Worm (Caenorhabditis elegans) whole organism, L4 larva: ENCODE measurements around the gene puf-8.

ENCODE experiments used
- D1046.2 ChIP-seq: fragments of 200-800 bp; sonication (Bioruptor generic); IDR thresholded peaks from 2 replicates; pipeline ENCODE4 v1.3.6; 2022; ENCODE audit warnings: missing genetic modification characterization, missing compliant biosample characterization
- F10B5.3 ChIP-seq: sonication (generic microtip); optimal IDR thresholded peaks from 2 replicates; lab custom pipeline; 2016; ENCODE audit warnings: mild to moderate bottlenecking, missing genetic modification characterization, missing compliant biosample characterization
- F26F4.8 ChIP-seq: fragments of 200-800 bp; sonication (Bioruptor generic); conservative IDR thresholded peaks from 2 replicates; pipeline ENCODE4 v1.3.6; 2022; ENCODE audit warnings: missing genetic modification characterization, missing compliant biosample characterization
- F37D6.2 ChIP-seq: sonication (generic microtip); optimal IDR thresholded peaks from 2 replicates; lab custom pipeline; 2016; ENCODE audit warnings: mild to moderate bottlenecking, missing genetic modification characterization, missing compliant biosample characterization
- F44E2.7 ChIP-seq: fragments of 200-800 bp; sonication (Bioruptor generic); IDR thresholded peaks from 2 replicates; pipeline ENCODE4 v2.1.2; 2022; ENCODE audit warnings: missing genetic modification characterization, missing compliant biosample characterization
- F49E8.2 ChIP-seq: sonication (generic microtip); optimal IDR thresholded peaks from 2 replicates; lab custom pipeline; 2016; ENCODE audit warnings: missing compliant biosample characterization, mild to moderate bottlenecking, missing genetic modification characterization, borderline replicate concordance
- R02D3.7 ChIP-seq: fragments of 150-350 bp; sonication (generic microtip); optimal IDR thresholded peaks from 3 replicates; lab custom pipeline; 2014; ENCODE audit warnings: missing biosample characterization, missing genetic modification characterization
- T20F7.1 ChIP-seq: fragments of 200-800 bp; sonication (Bioruptor generic); optimal IDR thresholded peaks from 2 replicates; lab custom pipeline; 2018; ENCODE audit warnings: mild to moderate bottlenecking, missing genetic modification characterization, missing compliant biosample characterization
- Y48G9A.11 ChIP-seq: fragments of 200-800 bp; sonication (Bioruptor generic); IDR thresholded peaks from 2 replicates; pipeline ENCODE4 v1.3.6; 2022; ENCODE audit warnings: missing genetic modification reagents, missing genetic modification characterization, missing compliant biosample characterization
- Y5F2A.4 ChIP-seq: fragments of 200-800 bp; sonication (Bioruptor generic); optimal IDR thresholded peaks from 2 replicates; lab custom pipeline; 2018; ENCODE audit warnings: mild to moderate bottlenecking, missing genetic modification characterization, missing compliant biosample characterization
- Y75B8A.6 ChIP-seq: fragments of 200-800 bp; sonication (Bioruptor generic); IDR thresholded peaks from 2 replicates; pipeline ENCODE4 v1.3.6; 2022; ENCODE audit warnings: missing genetic modification reagents, missing genetic modification characterization, missing compliant biosample characterization
- ZK337.2 ChIP-seq: fragments of 200-800 bp; sonication (Bioruptor generic); IDR thresholded peaks from 2 replicates; pipeline ENCODE4 v1.3.6; 2022; ENCODE audit warnings: missing genetic modification reagents, missing genetic modification characterization, missing compliant biosample characterization
- ZK546.5 ChIP-seq, 2 experiments: sonication (generic microtip); optimal IDR thresholded peaks; 2 replicates each; lab custom pipeline; 2017; ENCODE audit warnings: missing biosample characterization in 2 of 2, missing genetic modification characterization in 2 of 2
- aha-1 ChIP-seq: fragments of 150-350 bp; peaks from one replicate; lab custom pipeline; 2014; ENCODE audit warnings: missing biosample characterization, missing genetic modification characterization
- ama-1 ChIP-seq: fragments of 150-350 bp; optimal IDR thresholded peaks from 2 replicates; lab custom pipeline; 2014; ENCODE audit warnings: inconsistent platforms, mixed read lengths
- arid-1 ChIP-seq: fragments of 200-800 bp; sonication (Bioruptor generic); conservative IDR thresholded peaks from 2 replicates; pipeline ENCODE4 v1.3.6; 2022; ENCODE audit warnings: missing genetic modification reagents, missing genetic modification characterization, missing compliant biosample characterization
- ceh-32 ChIP-seq: sonication (generic microtip); optimal IDR thresholded peaks from 2 replicates; lab custom pipeline; 2016; ENCODE audit warnings: mild to moderate bottlenecking, missing genetic modification characterization, missing compliant biosample characterization; ENCODE audit not compliant: poor library complexity
- ceh-44 ChIP-seq: fragments of 200-800 bp; sonication (Bioruptor generic); IDR thresholded peaks from 2 replicates; pipeline ENCODE4 v1.3.6; 2022; ENCODE audit warnings: missing genetic modification reagents, missing genetic modification characterization, missing compliant biosample characterization
- ceh-62 ChIP-seq: sonication (generic microtip); optimal IDR thresholded peaks from 2 replicates; lab custom pipeline; 2017; ENCODE audit warnings: missing biosample characterization, missing genetic modification characterization
- ceh-82 ChIP-seq: sonication (generic microtip); optimal IDR thresholded peaks from 2 replicates; lab custom pipeline; 2017; ENCODE audit warnings: missing biosample characterization, missing genetic modification characterization
- cey-2 ChIP-seq: sonication (generic microtip); optimal IDR thresholded peaks from 3 replicates; lab custom pipeline; 2017; ENCODE audit warnings: missing genetic modification characterization, mild to moderate bottlenecking, missing compliant biosample characterization, antibody characterized with exemption, borderline replicate concordance; ENCODE audit not compliant: insufficient read depth
- daf-19 ChIP-seq: fragments of 200-800 bp; sonication (Bioruptor generic); conservative IDR thresholded peaks from 2 replicates; pipeline ENCODE4 v1.3.6; 2022; ENCODE audit warnings: missing genetic modification characterization, missing compliant biosample characterization
- daf-8 ChIP-seq: fragments of 200-800 bp; sonication (Bioruptor generic); IDR thresholded peaks from 2 replicates; pipeline ENCODE4 v1.3.6; 2022; ENCODE audit warnings: missing genetic modification characterization, missing compliant biosample characterization
- dmd-6 ChIP-seq: fragments of 200-800 bp; sonication (Bioruptor generic); IDR thresholded peaks from 2 replicates; pipeline ENCODE4 v1.3.6; 2022; ENCODE audit warnings: missing genetic modification reagents, missing genetic modification characterization, missing compliant biosample characterization
- egl-27 ChIP-seq: sonication (generic microtip); optimal IDR thresholded peaks from 3 replicates; lab custom pipeline; 2017; ENCODE audit warnings: missing biosample characterization, missing genetic modification reagents, missing genetic modification characterization
- fkh-10 ChIP-seq: fragments of 150-350 bp; optimal IDR thresholded peaks from 2 replicates; lab custom pipeline; 2014; ENCODE audit warnings: missing biosample characterization, missing genetic modification reagents, missing genetic modification characterization
- hif-1 ChIP-seq, 2 experiments: sonication (generic microtip); optimal IDR thresholded peaks; 2 replicates each; lab custom pipeline; 2016 to 2017; ENCODE audit warnings: missing compliant biosample characterization in 2 of 2, missing genetic modification characterization in 2 of 2, missing genetic modification reagents in 2 of 2, missing genotype in 2 of 2, mild to moderate bottlenecking in 1 of 2
- hmg-1.1 ChIP-seq: fragments of 200-800 bp; sonication (Bioruptor generic); IDR thresholded peaks from 2 replicates; pipeline ENCODE4 v1.3.6; 2022; ENCODE audit warnings: missing genetic modification reagents, missing genetic modification characterization, missing compliant biosample characterization
- jun-1 ChIP-seq: fragments of 150-350 bp; optimal IDR thresholded peaks from 2 replicates; lab custom pipeline; 2014; ENCODE audit warnings: missing biosample characterization, missing genetic modification reagents, missing genetic modification characterization
- lin-1 ChIP-seq: fragments of 200-800 bp; sonication (Bioruptor generic); IDR thresholded peaks from 2 replicates; pipeline ENCODE4 v1.3.6; 2022; ENCODE audit warnings: missing genetic modification reagents, missing genetic modification characterization, missing compliant biosample characterization
- lin-13 ChIP-seq: fragments of 150-350 bp; optimal IDR thresholded peaks from 2 replicates; lab custom pipeline; 2014; ENCODE audit warnings: missing biosample characterization, missing genetic modification reagents, missing genetic modification characterization
- lin-15B ChIP-seq: fragments of 150-350 bp; sonication (generic microtip); optimal IDR thresholded peaks from 3 replicates; lab custom pipeline; 2014; ENCODE audit warnings: missing biosample characterization, missing genetic modification characterization
- lir-3 ChIP-seq: sonication (generic microtip); optimal IDR thresholded peaks from 2 replicates; lab custom pipeline; 2016; ENCODE audit warnings: mild to moderate bottlenecking, missing genetic modification characterization, missing compliant biosample characterization
- madf-9 ChIP-seq: fragments of 200-800 bp; sonication (Bioruptor generic); conservative IDR thresholded peaks from 2 replicates; pipeline ENCODE4 v1.3.6; 2022; ENCODE audit warnings: missing genetic modification reagents, missing genetic modification characterization, missing compliant biosample characterization
- mep-1 ChIP-seq: fragments of 150-350 bp; sonication (generic microtip); optimal IDR thresholded peaks from 3 replicates; lab custom pipeline; 2014; ENCODE audit warnings: missing biosample characterization, missing genetic modification characterization
- mes-2 ChIP-seq: sonication (generic microtip); optimal IDR thresholded peaks from 2 replicates; lab custom pipeline; 2016; ENCODE audit warnings: missing genotype, mild to moderate bottlenecking, missing genetic modification characterization, missing compliant biosample characterization; ENCODE audit not compliant: poor library complexity, severe bottlenecking
- nhr-11 ChIP-seq: fragments of 150-350 bp; optimal IDR thresholded peaks from 2 replicates; lab custom pipeline; 2014; ENCODE audit warnings: missing biosample characterization, missing genetic modification characterization
- nhr-111 ChIP-seq: fragments of 200-800 bp; sonication (Bioruptor generic); optimal IDR thresholded peaks from 2 replicates; lab custom pipeline; 2018; ENCODE audit warnings: mild to moderate bottlenecking, missing genetic modification characterization, missing compliant biosample characterization
- nhr-28 ChIP-seq: fragments of 150-350 bp; optimal IDR thresholded peaks from 2 replicates; lab custom pipeline; 2014; ENCODE audit warnings: missing biosample characterization, missing genetic modification characterization
- nhr-41 ChIP-seq: fragments of 200-800 bp; sonication (Bioruptor generic); IDR thresholded peaks from 2 replicates; pipeline ENCODE4 v1.3.6; 2022; ENCODE audit warnings: missing genetic modification reagents, missing genetic modification characterization, missing compliant biosample characterization
- nhr-48 ChIP-seq: sonication (generic microtip); optimal IDR thresholded peaks from 2 replicates; lab custom pipeline; 2016; ENCODE audit warnings: mild to moderate bottlenecking, missing genetic modification characterization, missing compliant biosample characterization
- nhr-77 ChIP-seq: fragments of 150-350 bp; optimal IDR thresholded peaks from 2 replicates; lab custom pipeline; 2014; ENCODE audit warnings: missing biosample characterization, missing genetic modification characterization
- pha-4 ChIP-seq, 2 experiments: fragments of 150-350 bp in 1 of 2; fragments of 200-800 bp in 1 of 2; sonication (Bioruptor generic) in 1 of 2; IDR thresholded peaks in 1 of 2; optimal IDR thresholded peaks in 1 of 2; 2 replicates each; pipeline versions ENCODE4 v1.3.6 to Lab custom; 2014 to 2022; ENCODE audit warnings: missing genetic modification characterization in 2 of 2, missing genetic modification reagents in 2 of 2, missing biosample characterization in 1 of 2, missing compliant biosample characterization in 1 of 2
- php-3 ChIP-seq: fragments of 200-800 bp; sonication (Bioruptor generic); IDR thresholded peaks from 2 replicates; pipeline ENCODE4 v1.3.6; 2022; ENCODE audit warnings: missing genetic modification reagents, missing genetic modification characterization, missing compliant biosample characterization
- set-16 ChIP-seq: fragments of 200-800 bp; sonication (Bioruptor generic); IDR thresholded peaks from 2 replicates; pipeline ENCODE4 v1.3.6; 2022; ENCODE audit warnings: missing genetic modification reagents, missing genetic modification characterization, missing compliant biosample characterization
- spr-3 ChIP-seq: fragments of 200-800 bp; sonication (Bioruptor generic); optimal IDR thresholded peaks from 2 replicates; lab custom pipeline; 2018; ENCODE audit warnings: mild to moderate bottlenecking, missing genetic modification characterization, missing compliant biosample characterization
- unc-39 ChIP-seq: sonication (generic microtip); optimal IDR thresholded peaks from 2 replicates; lab custom pipeline; 2017; ENCODE audit warnings: missing biosample characterization, missing genetic modification characterization
- unc-62 ChIP-seq, 3 experiments: fragments of 150-350 bp in 1 of 3; sonication (generic microtip); optimal IDR thresholded peaks in 2 of 3; peaks in 1 of 3; 1 replicate in 1 of 3; 2 replicates in 2 of 3; lab custom pipeline; 2014 to 2017; ENCODE audit warnings: missing biosample characterization in 3 of 3, missing genetic modification characterization in 3 of 3, missing genetic modification reagents in 3 of 3, missing genotype in 1 of 3
- vab-7 ChIP-seq: fragments of 200-800 bp; sonication (Bioruptor generic); IDR thresholded peaks from 2 replicates; pipeline ENCODE4 v1.3.6; 2022; ENCODE audit warnings: missing genetic modification reagents, missing genetic modification characterization, missing compliant biosample characterization
- zag-1 ChIP-seq: fragments of 150-350 bp; optimal IDR thresholded peaks from 2 replicates; lab custom pipeline; 2014; ENCODE audit warnings: missing biosample characterization, missing genetic modification characterization
- zip-2 ChIP-seq: fragments of 150-350 bp; optimal IDR thresholded peaks from 2 replicates; lab custom pipeline; 2014; ENCODE audit warnings: missing biosample characterization, missing genetic modification characterization

Gene puf-8

DNA sequence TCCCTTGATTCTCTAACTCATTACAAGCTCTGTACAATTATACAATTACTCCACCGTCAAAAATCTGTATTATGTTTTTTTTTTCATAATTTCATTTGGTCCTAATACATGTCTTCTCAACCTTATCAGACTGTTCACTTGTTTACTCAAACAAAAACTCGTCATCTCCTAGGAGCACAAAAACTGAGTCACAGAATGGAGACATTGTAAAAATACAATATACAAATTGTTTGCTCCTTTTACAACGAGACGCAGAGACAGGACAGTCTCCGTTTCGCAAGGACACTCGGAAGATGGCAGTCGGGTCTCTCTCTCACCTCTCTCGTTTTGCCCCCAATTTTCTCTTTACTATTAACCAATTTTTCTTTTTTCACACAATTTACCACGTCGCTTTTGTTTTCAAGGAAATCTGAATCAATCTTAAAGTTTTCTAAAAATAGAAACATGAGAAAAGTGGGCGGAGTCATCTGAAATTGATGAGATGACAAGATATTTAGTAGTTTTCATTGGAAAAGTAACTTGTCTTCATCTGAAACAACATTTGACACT lies 42.4 kb downstream of the puf-8 start, which contains the start of gene F32A5.8 (continued):
- no peak for TF ChIP-seq daf-19 (GFP tag; lab: Robert Waterston, UW)
- TF ChIP-seq Y75B8A.6: no peak
- TF ChIP-seq jun-1 (tag; lab: Kevin White, UChicago): no peak
- TF ChIP-seq fkh-10: no peak
- peak; percentile 49 for TF ChIP-seq mep-1
- TF ChIP-seq ceh-62: no peak
- no peak for TF ChIP-seq vab-7 (GFP tag; lab: Robert Waterston, UW)
- TF ChIP-seq mes-2 (tag; lab: Kevin White, UChicago): peak; percentile 56
- TF ChIP-seq spr-3 (GFP tag; lab: Kevin White, UChicago): no peak
- TF ChIP-seq ZK337.2 (GFP tag; lab: Robert Waterston, UW): no peak
- no peak for TF ChIP-seq F49E8.2
- no peak for TF ChIP-seq nhr-11
- TF ChIP-seq zag-1 (tag; lab: Kevin White, UChicago): no peak
- no peak for TF ChIP-seq zip-2 (tag; lab: Kevin White, UChicago)
- TF ChIP-seq Y5F2A.4 (GFP tag; lab: Kevin White, UChicago): no peak
- TF ChIP-seq aha-1 (tag; lab: Kevin White, UChicago): no peak
- peak; percentile 84 for TF ChIP-seq nhr-28
- no peak for TF ChIP-seq pha-4 (GFP tag; IDR thresholded peaks at IDR 0.05; lab: Robert Waterston, UW)
- peak; percentile 81 for TF ChIP-seq pha-4 (tag; optimal IDR thresholded peaks at IDR 0.05; lab: Kevin White, UChicago)
- no peak for TF ChIP-seq lir-3
- no peak for TF ChIP-seq set-16 (GFP tag; lab: Robert Waterston, UW)
- no peak for TF ChIP-seq nhr-48
- no peak for TF ChIP-seq ZK546.5 (tag; optimal IDR thresholded peaks at IDR 0.05; lab: Kevin White, UChicago)
- no peak for TF ChIP-seq nhr-111
- TF ChIP-seq madf-9 (GFP tag; lab: Robert Waterston, UW): no peak
- TF ChIP-seq unc-62 (GFP tag; optimal IDR thresholded peaks at IDR 0.05 in 1 of 2; lab: Kevin White, UChicago): no peak
- TF ChIP-seq unc-62 (tag; optimal IDR thresholded peaks at IDR 0.05; lab: Kevin White, UChicago): no peak
- no peak for TF ChIP-seq arid-1
- TF ChIP-seq ama-1: peak; percentile 45
- TF ChIP-seq daf-8 (GFP tag; lab: Robert Waterston, UW): no peak
- TF ChIP-seq cey-2 (tag; lab: Kevin White, UChicago): no peak
- no peak for TF ChIP-seq F37D6.2 (tag; lab: Kevin White, UChicago)
- no peak for TF ChIP-seq unc-39 (tag; lab: Kevin White, UChicago)
- no peak for TF ChIP-seq hmg-1.1 (GFP tag; lab: Robert Waterston, UW)
- TF ChIP-seq F10B5.3 (tag; lab: Kevin White, UChicago): no peak
- TF ChIP-seq ceh-32 (tag; lab: Kevin White, UChicago): no peak
- TF ChIP-seq R02D3.7: no peak
- no peak for TF ChIP-seq nhr-41 (GFP tag; lab: Robert Waterston, UW)
- TF ChIP-seq hif-1 (tag; optimal IDR thresholded peaks at IDR 0.05; lab: Kevin White, UChicago): no peak
- no peak for TF ChIP-seq ceh-44
- no peak for TF ChIP-seq php-3 (GFP tag; lab: Robert Waterston, UW)
- TF ChIP-seq egl-27 (tag; lab: Kevin White, UChicago): no peak
- no peak for TF ChIP-seq lin-15B (tag; lab: Kevin White, UChicago)
- TF ChIP-seq F44E2.7 (GFP tag; lab: Robert Waterston, UW): no peak
- TF ChIP-seq Y48G9A.11 (GFP tag; lab: Robert Waterston, UW): no peak
- peak; percentile 72 for TF ChIP-seq dmd-6 (GFP tag; lab: Robert Waterston, UW)
- TF ChIP-seq lin-13 (GFP tag; lab: Kevin White, UChicago): no peak
- TF ChIP-seq D1046.2: no peak
- TF ChIP-seq lin-1 (GFP tag; lab: Robert Waterston, UW): no peak
- TF ChIP-seq F26F4.8 (GFP tag; lab: Robert Waterston, UW): no peak
- TF ChIP-seq nhr-77 (tag; lab: Kevin White, UChicago): peak; percentile 54
- no peak for TF ChIP-seq ceh-82 (tag; lab: Kevin White, UChicago)
- TF ChIP-seq T20F7.1 (GFP tag; lab: Kevin White, UChicago): peak; percentile 64
